Worm (Caenorhabditis elegans) whole organism, L1 larva: ENCODE measurements around the gene clec-226.

ENCODE experiments used
- C04F5.9 ChIP-seq: sonication (generic microtip); optimal IDR thresholded peaks from 2 replicates; lab custom pipeline; 2016; ENCODE audit warnings: missing genetic modification characterization, missing compliant biosample characterization
- F16B12.6 ChIP-seq: fragments of 150-350 bp; optimal IDR thresholded peaks from 2 replicates; lab custom pipeline; 2014; ENCODE audit warnings: missing biosample characterization, missing genetic modification characterization
- aly-2 ChIP-seq: fragments of 150-350 bp; optimal IDR thresholded peaks from 2 replicates; lab custom pipeline; 2014; ENCODE audit warnings: missing biosample characterization, missing genetic modification characterization
- ama-1 ChIP-seq: fragments of 150-350 bp; optimal IDR thresholded peaks from 2 replicates; lab custom pipeline; 2014
- blmp-1 ChIP-seq: fragments of 150-350 bp; optimal IDR thresholded peaks from 2 replicates; lab custom pipeline; 2014; ENCODE audit warnings: missing biosample characterization, missing genetic modification characterization
- ceh-8 ChIP-seq: fragments of 200-800 bp; sonication (Bioruptor generic); optimal IDR thresholded peaks from 2 replicates; lab custom pipeline; 2018; ENCODE audit warnings: mild to moderate bottlenecking, missing genetic modification characterization, moderate library complexity, missing compliant biosample characterization
- ces-1 ChIP-seq: fragments of 150-350 bp; optimal IDR thresholded peaks from 2 replicates; lab custom pipeline; 2014; ENCODE audit warnings: missing biosample characterization, missing genetic modification reagents, missing genetic modification characterization
- elt-3 ChIP-seq, 6 experiments: fragments of 150-350 bp in 1 of 6; sonication (generic microtip); optimal IDR thresholded peaks; 2 replicates each; lab custom pipeline; 2017 to 2018; ENCODE audit warnings: missing biosample characterization in 6 of 6, missing genetic modification characterization in 6 of 6, inconsistent platforms in 1 of 6
- ets-5 ChIP-seq: fragments of 200-800 bp; sonication (Bioruptor generic); IDR thresholded peaks from 2 replicates; pipeline ENCODE4 v1.3.6; 2022; ENCODE audit warnings: missing genetic modification characterization, missing compliant biosample characterization
- fkh-4 ChIP-seq: sonication (generic microtip); optimal IDR thresholded peaks from 2 replicates; lab custom pipeline; 2016; ENCODE audit warnings: missing compliant biosample characterization, missing genetic modification characterization, borderline replicate concordance
- fkh-8 ChIP-seq: sonication (generic microtip); optimal IDR thresholded peaks from 2 replicates; lab custom pipeline; 2016; ENCODE audit warnings: mild to moderate bottlenecking, missing genetic modification characterization, missing compliant biosample characterization
- grh-1 ChIP-seq: fragments of 200-800 bp; sonication (Bioruptor generic); IDR thresholded peaks from 2 replicates; pipeline ENCODE4 v1.3.6; 2022; ENCODE audit warnings: missing genetic modification reagents, missing genetic modification characterization, missing compliant biosample characterization
- irx-1 ChIP-seq: sonication (generic microtip); optimal IDR thresholded peaks from 2 replicates; lab custom pipeline; 2016; ENCODE audit warnings: missing genetic modification characterization, missing compliant biosample characterization
- isw-1 ChIP-seq: fragments of 200-800 bp; sonication (Bioruptor generic); IDR thresholded peaks from 2 replicates; pipeline ENCODE4 v1.3.6; 2022; ENCODE audit warnings: missing genetic modification characterization, missing compliant biosample characterization
- lin-13 ChIP-seq: fragments of 150-350 bp; optimal IDR thresholded peaks from 2 replicates; lab custom pipeline; 2014; ENCODE audit warnings: missing biosample characterization, missing genetic modification reagents, missing genetic modification characterization
- lin-35 ChIP-seq, 2 experiments: fragments of 150-350 bp; optimal IDR thresholded peaks; 2 replicates each; lab custom pipeline; 2014; ENCODE audit warnings: missing biosample characterization in 2 of 2, missing genetic modification characterization in 2 of 2, missing genetic modification reagents in 2 of 2
- lsy-2 ChIP-seq, 2 experiments: fragments of 150-350 bp; optimal IDR thresholded peaks; 2 replicates each; lab custom pipeline; 2014; ENCODE audit warnings: missing biosample characterization in 2 of 2, missing genetic modification characterization in 2 of 2
- mep-1 ChIP-seq: fragments of 150-350 bp; optimal IDR thresholded peaks from 2 replicates; lab custom pipeline; 2014; ENCODE audit warnings: missing biosample characterization, missing genetic modification characterization
- nhr-11 ChIP-seq: fragments of 150-350 bp; optimal IDR thresholded peaks from 2 replicates; lab custom pipeline; 2014; ENCODE audit warnings: missing biosample characterization, missing genetic modification characterization
- nhr-12 ChIP-seq: sonication (generic microtip); optimal IDR thresholded peaks from 2 replicates; lab custom pipeline; 2017; ENCODE audit warnings: missing biosample characterization, missing genetic modification characterization
- nhr-20 ChIP-seq: sonication (generic microtip); optimal IDR thresholded peaks from 2 replicates; lab custom pipeline; 2016; ENCODE audit warnings: mild to moderate bottlenecking, missing genetic modification characterization, missing compliant biosample characterization
- nhr-47 ChIP-seq: sonication (generic microtip); optimal IDR thresholded peaks from 2 replicates; lab custom pipeline; 2016; ENCODE audit warnings: mild to moderate bottlenecking, missing genetic modification characterization, moderate library complexity, missing compliant biosample characterization
- nhr-71 ChIP-seq: sonication (generic microtip); optimal IDR thresholded peaks from 2 replicates; lab custom pipeline; 2016; ENCODE audit warnings: mild to moderate bottlenecking, missing genetic modification characterization, moderate library complexity, missing compliant biosample characterization
- nhr-77 ChIP-seq: fragments of 150-350 bp; optimal IDR thresholded peaks from 2 replicates; lab custom pipeline; 2014; ENCODE audit warnings: missing biosample characterization, missing genetic modification characterization
- nhr-85 ChIP-seq: sonication (generic microtip); peaks from one replicate; lab custom pipeline; 2016; ENCODE audit warnings: missing genetic modification characterization, inconsistent platforms, missing compliant biosample characterization
- nhr-90 ChIP-seq: sonication (generic microtip); optimal IDR thresholded peaks from 2 replicates; lab custom pipeline; 2016; ENCODE audit warnings: mild to moderate bottlenecking, missing genetic modification characterization, missing compliant biosample characterization; ENCODE audit not compliant: poor library complexity
- sox-4 ChIP-seq: sonication (generic microtip); optimal IDR thresholded peaks from 2 replicates; lab custom pipeline; 2016; ENCODE audit warnings: missing genetic modification characterization, missing compliant biosample characterization
- sptf-1 ChIP-seq: fragments of 150-350 bp; optimal IDR thresholded peaks from 2 replicates; lab custom pipeline; 2014; ENCODE audit warnings: missing biosample characterization, missing genetic modification characterization
- sup-37 ChIP-seq: fragments of 200-800 bp; sonication (Bioruptor generic); optimal IDR thresholded peaks from 2 replicates; lab custom pipeline; 2018; ENCODE audit warnings: mild to moderate bottlenecking, missing genetic modification characterization, missing compliant biosample characterization
- unc-86 ChIP-seq: sonication (generic microtip); optimal IDR thresholded peaks from 2 replicates; lab custom pipeline; 2016; ENCODE audit warnings: missing genetic modification characterization, missing compliant biosample characterization
- xbp-1 ChIP-seq: sonication (generic microtip); optimal IDR thresholded peaks from 2 replicates; lab custom pipeline; 2016; ENCODE audit warnings: missing genetic modification characterization, missing compliant biosample characterization
- zag-1 ChIP-seq: fragments of 150-350 bp; optimal IDR thresholded peaks from 2 replicates; lab custom pipeline; 2014; ENCODE audit warnings: missing biosample characterization, missing genetic modification characterization
- zip-4 ChIP-seq: fragments of 200-800 bp; sonication (Bioruptor generic); optimal IDR thresholded peaks from 2 replicates; lab custom pipeline; 2018; ENCODE audit warnings: mild to moderate bottlenecking, missing genetic modification characterization, moderate library complexity, missing compliant biosample characterization

The clec-226 gene

DNA sequence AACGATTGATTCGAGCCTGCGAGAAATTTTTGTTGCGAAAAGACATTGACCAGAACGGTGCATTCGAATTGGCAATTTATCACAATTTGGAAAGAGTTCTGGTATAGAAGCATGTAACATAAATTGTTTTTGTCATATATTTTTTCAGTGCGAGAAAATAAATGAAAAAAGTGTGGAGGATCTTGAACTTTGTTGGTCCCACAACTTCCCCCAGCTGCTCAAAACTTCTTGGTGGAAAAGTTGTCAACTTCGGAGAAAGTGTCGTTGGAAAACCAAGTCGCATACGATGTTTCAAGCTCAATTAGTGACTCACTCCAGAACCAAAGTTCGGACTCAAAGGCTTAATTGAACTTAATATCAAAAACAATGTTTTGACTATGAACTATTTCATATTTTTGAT is 14.8 kb upstream of the clec-226 start:
- no peak for TF ChIP-seq ceh-8 (GFP tag; lab: Kevin White, UChicago)
- TF ChIP-seq, all 84 proteins: peak for 0

DNA sequence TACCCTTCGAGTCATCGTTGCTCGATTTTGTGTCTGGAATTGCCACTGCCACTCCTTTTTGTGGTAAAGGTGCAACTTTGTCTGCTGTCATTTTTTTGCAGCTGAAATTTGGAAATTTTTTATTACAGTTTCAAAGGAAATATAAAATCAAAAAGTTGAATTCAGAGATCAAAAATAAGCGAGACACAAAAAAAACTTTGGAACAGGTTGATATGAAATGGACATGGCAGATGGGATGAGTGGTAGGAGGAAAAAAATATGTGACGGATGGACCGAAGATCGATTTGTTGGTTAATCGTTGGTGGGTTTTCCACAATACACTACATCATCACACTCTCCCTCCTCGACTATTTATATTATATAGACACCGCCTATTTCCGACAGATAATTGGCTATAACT is 12.2 kb upstream of the clec-226 start, which contains the start of gene R10D12.1:
Gene R10D12.1 (minus strand): TSS at position 101 of the 400 bp plus-strand sequence.
- TF ChIP-seq ama-1 (peak; percentile 30), elt-3 (tag; optimal IDR thresholded peaks at IDR 0.05; lab: Kevin White, UChicago) (peak in 1 of 6 experiments; percentile 40), nhr-20 (peak; percentile 2), grh-1 (GFP tag; lab: Robert Waterston, UW) (0 out of 2 replicates have a peak, but pooled peaks have one; percentile 25), sptf-1 (no peak)
- TF ChIP-seq, all 84 proteins: peak for 4

DNA sequence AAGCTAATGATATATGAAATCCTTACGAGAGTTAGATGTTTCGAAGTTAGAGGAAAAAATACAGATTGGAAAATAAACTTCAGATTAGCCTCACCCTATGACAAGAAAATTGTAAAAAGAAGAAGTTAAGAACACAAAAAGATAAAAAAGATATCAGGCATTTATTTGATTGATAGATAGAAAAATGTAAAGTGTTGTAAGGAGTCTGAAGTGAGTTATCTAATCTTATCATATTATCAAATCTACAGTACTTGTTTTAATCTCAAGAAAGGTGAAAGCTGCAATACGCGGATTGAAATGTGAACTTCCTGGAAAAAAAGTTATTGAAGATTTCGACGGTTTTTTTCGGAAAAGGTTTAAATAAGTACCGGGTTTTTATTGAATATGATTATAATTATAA is 11.3 kb upstream of the clec-226 start:
- TF ChIP-seq lsy-2 (tag; optimal IDR thresholded peaks at IDR 0.05; lab: Kevin White, UChicago): peak in 1 of 2 experiments; percentile 2
- TF ChIP-seq blmp-1 (tag; lab: Kevin White, UChicago): peak; percentile 41
- TF ChIP-seq lin-13: no peak
- peak in 5 of 6 experiments; percentile 25 to 93 (median 82) for TF ChIP-seq elt-3 (tag; optimal IDR thresholded peaks at IDR 0.05; lab: Kevin White, UChicago)

DNA sequence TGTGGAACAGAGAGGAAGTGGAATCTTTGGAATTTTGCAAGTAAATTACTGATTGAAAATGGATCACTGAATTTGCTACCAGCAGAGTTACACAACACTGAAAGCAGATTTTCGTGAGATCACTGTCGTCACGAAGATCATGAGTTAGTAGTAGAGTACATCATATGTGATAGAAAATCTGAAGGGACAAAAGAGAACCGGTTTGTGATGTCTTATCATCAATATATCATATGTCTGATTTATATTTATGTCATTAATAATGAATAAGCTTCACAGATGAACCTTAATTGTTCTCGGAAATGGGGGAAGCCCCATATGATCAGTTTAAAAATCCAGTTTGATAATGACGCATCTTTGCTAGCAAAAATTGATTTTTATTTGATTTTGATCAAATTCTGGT is 10.7 kb upstream of the clec-226 start:
- TF ChIP-seq lsy-2 (tag; optimal IDR thresholded peaks at IDR 0.05; lab: Kevin White, UChicago) (no peak), aly-2 (tag; lab: Kevin White, UChicago) (no peak), lin-35 (GFP tag; optimal IDR thresholded peaks at IDR 0.05; lab: Kevin White, UChicago) (peak in 1 of 2 experiments; percentile 11), zip-4 (GFP tag; lab: Kevin White, UChicago) (no peak), fkh-4 (no peak), nhr-12 (tag; lab: Kevin White, UChicago) (no peak), C04F5.9 (tag; lab: Kevin White, UChicago) (no peak), nhr-71 (tag; lab: Kevin White, UChicago) (peak; percentile 1), nhr-90 (tag; lab: Kevin White, UChicago) (no peak), blmp-1 (tag; lab: Kevin White, UChicago) (peak; percentile 19), ces-1 (GFP tag; lab: Kevin White, UChicago) (no peak), nhr-77 (tag; lab: Kevin White, UChicago) (no peak), mep-1 (tag; lab: Kevin White, UChicago) (no peak), F16B12.6 (no peak), irx-1 (tag; lab: Kevin White, UChicago) (no peak), nhr-85 (tag; lab: Kevin White, UChicago) (peak; percentile 77), elt-3 (tag; optimal IDR thresholded peaks at IDR 0.05; lab: Kevin White, UChicago) (peak in 2 of 6 experiments; percentile 25 to 31), nhr-20 (peak; percentile 2), ceh-8 (GFP tag; lab: Kevin White, UChicago) (no peak), nhr-11 (no peak), grh-1 (GFP tag; lab: Robert Waterston, UW) (peak; percentile 63), ets-5 (no peak)
- TF ChIP-seq, all 84 proteins: peak for 7

DNA sequence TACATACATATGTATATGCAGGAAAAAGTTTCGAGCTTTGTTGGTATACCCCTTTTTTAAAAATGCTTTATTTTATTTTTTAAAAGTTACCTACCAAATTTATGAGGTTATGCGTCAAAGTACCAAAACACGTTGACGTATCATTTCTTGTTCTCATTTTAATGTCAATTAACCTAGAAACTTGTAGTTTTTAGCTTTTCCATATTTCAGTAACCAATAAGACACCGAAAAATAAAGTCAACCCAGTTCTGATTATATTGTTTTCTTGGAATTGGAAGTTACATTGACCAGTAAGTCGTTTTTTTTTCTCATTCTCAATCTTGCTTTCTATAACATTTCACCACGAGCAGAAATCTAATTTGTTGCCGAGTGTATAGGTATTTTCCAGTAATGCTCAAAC is 9.9 kb upstream of the clec-226 start, which contains the start of gene srw-145:
Gene srw-145 (plus strand): TSS at position 301 of the 400 bp plus-strand sequence.
- TF ChIP-seq nhr-11 (peak; percentile 31), nhr-47 (tag; lab: Kevin White, UChicago) (peak; percentile 44), nhr-71 (tag; lab: Kevin White, UChicago) (peak; percentile 48), ets-5 (no peak), unc-86 (tag; lab: Kevin White, UChicago) (no peak), fkh-8 (peak; percentile 45)

DNA sequence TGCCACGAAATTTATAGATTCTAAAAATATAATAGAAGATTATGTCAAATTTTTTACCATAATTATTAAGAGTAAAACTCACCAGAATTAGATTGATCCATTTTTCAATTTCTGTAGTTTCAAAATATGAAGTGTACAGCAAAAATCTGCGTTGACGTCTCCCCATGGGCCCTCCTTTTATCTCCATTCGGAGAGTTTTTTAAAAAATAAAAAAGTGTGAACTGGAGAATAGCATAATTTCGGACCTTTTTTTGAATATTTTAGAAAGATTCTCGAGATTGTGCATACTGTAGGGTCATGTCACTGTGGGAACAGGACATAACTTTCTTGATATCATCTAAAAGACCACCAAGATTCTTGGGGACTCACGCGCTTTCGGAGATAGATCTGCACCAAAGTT is 4.7 kb upstream of the clec-226 start, which contains the start of gene dpr-1:
Gene dpr-1 (minus strand): TSS at position 101 of the 400 bp plus-strand sequence.
- TF ChIP-seq lin-13 (no peak), sox-4 (no peak), fkh-8 (no peak), isw-1 (GFP tag; lab: Robert Waterston, UW) (no peak), ets-5 (no peak), zag-1 (tag; lab: Kevin White, UChicago) (no peak), xbp-1 (no peak), sup-37 (GFP tag; lab: Kevin White, UChicago) (no peak)
- TF ChIP-seq, all 84 proteins: peak for 0
